Fruit fly (Drosophila melanogaster) whole organism: ENCODE measurements around the gene CG3679.

Source experiments
- CG8478 ChIP-seq: fragments of >200 bp; optimal IDR thresholded peaks from 2 replicates; lab custom pipeline; 2018; ENCODE audit warnings: inconsistent platforms
- Dll ChIP-seq: fragments of >200 bp; optimal IDR thresholded peaks from 2 replicates; lab custom pipeline; 2017
- EcR ChIP-seq, 2 experiments: fragments of >200 bp; optimal IDR thresholded peaks; 2 replicates each; lab custom pipeline; 2017; ENCODE audit warnings: missing biosample characterization in 2 of 2, missing genetic modification characterization in 2 of 2, missing genetic modification reagents in 2 of 2
- psq ChIP-seq: fragments of >200 bp; optimal IDR thresholded peaks from 2 replicates; lab custom pipeline; 2017
- usp ChIP-seq: fragments of >200 bp; optimal IDR thresholded peaks from 2 replicates; lab custom pipeline; 2017; ENCODE audit warnings: missing biosample characterization, missing genetic modification characterization, mixed read lengths

dm6 chrX:16278783-16279182 lies 24.9 kb upstream of the CG3679 start:
- TF ChIP-seq psq (lab: Kevin White, UChicago) (no peak), usp (GFP tag; lab: Kevin White, UChicago) (no peak), EcR (GFP tag; optimal IDR thresholded peaks at IDR 0.05; lab: Kevin White, UChicago) (no peak), CG8478 (lab: Kevin White, UChicago) (no peak), Dll (no peak)
